Worm (Caenorhabditis elegans): ENCODE measurements around the gene ZC21.6.

ZC21.6 gene

ce11 chrIII:8503341-8503740, 42.1 kb downstream of the ZC21.6 start:
- no peak for TF ChIP-seq nhr-76 (tag; optimal IDR thresholded peaks at IDR 0.05)
- no peak for TF ChIP-seq elt-3 (tag; optimal IDR thresholded peaks at IDR 0.05)
- TF ChIP-seq ceh-39 (tag; optimal IDR thresholded peaks at IDR 0.05), result no peak
- no peak for TF ChIP-seq drap-1 (GFP tag; optimal IDR thresholded peaks at IDR 0.05)
- TF ChIP-seq lin-32 (GFP tag; optimal IDR thresholded peaks at IDR 0.05), result no peak
- no peak for TF ChIP-seq lsy-2 (tag; optimal IDR thresholded peaks at IDR 0.05)
- no peak for TF ChIP-seq unc-62 (GFP tag; optimal IDR thresholded peaks at IDR 0.05)
- TF ChIP-seq unc-120 (tag; optimal IDR thresholded peaks at IDR 0.05; ENCODE audit: poor library complexity, severe bottlenecking), result no peak
- TF ChIP-seq ces-1 (GFP tag; optimal IDR thresholded peaks at IDR 0.05), result no peak
- TF ChIP-seq blmp-1 (tag; optimal IDR thresholded peaks at IDR 0.05), result no peak
- no peak for TF ChIP-seq pha-4 (tag; optimal IDR thresholded peaks at IDR 0.05)
- no peak for TF ChIP-seq cnd-1 (tag; optimal IDR thresholded peaks at IDR 0.05)
- TF ChIP-seq ceh-43 (GFP tag; optimal IDR thresholded peaks at IDR 0.05), result no peak
- no peak for TF ChIP-seq lin-13 (tag; optimal IDR thresholded peaks at IDR 0.05)
- TF ChIP-seq nhr-2 (tag; optimal IDR thresholded peaks at IDR 0.05), result no peak
- TF ChIP-seq sptf-1 (tag; optimal IDR thresholded peaks at IDR 0.05), result no peak

ce11 chrIII:8494708-8495107, 50.7 kb downstream of the ZC21.6 start, which contains the start of gene pac-1:
TSS of gene pac-1 (plus strand) at chrIII:8495008.
- TF ChIP-seq ceh-83 (GFP tag; optimal IDR thresholded peaks at IDR 0.05) (no peak), nhr-2 (tag; optimal IDR thresholded peaks at IDR 0.05) (no peak), lsy-2 (tag; optimal IDR thresholded peaks at IDR 0.05) (no peak), unc-39 (tag; optimal IDR thresholded peaks at IDR 0.05) (no peak), drap-1 (GFP tag; optimal IDR thresholded peaks at IDR 0.05) (no peak), ceh-39 (tag; optimal IDR thresholded peaks at IDR 0.05) (no peak), ztf-11 (tag; optimal IDR thresholded peaks at IDR 0.05) (no peak), ceh-43 (GFP tag; optimal IDR thresholded peaks at IDR 0.05) (no peak)

Measured in whole organism, mixed stage, embryonic.